Worm (Caenorhabditis elegans) whole organism, L4 larva: ENCODE measurements around the gene aat-2.

Experiments used
- D1046.2 ChIP-seq: fragments of 200-800 bp; sonication (Bioruptor generic); IDR thresholded peaks from 2 replicates; pipeline ENCODE4 v1.3.6; 2022; ENCODE audit warnings: missing genetic modification characterization, missing compliant biosample characterization
- F26F4.8 ChIP-seq: fragments of 200-800 bp; sonication (Bioruptor generic); conservative IDR thresholded peaks from 2 replicates; pipeline ENCODE4 v1.3.6; 2022; ENCODE audit warnings: missing genetic modification characterization, missing compliant biosample characterization
- F37D6.2 ChIP-seq: sonication (generic microtip); optimal IDR thresholded peaks from 2 replicates; lab custom pipeline; 2016; ENCODE audit warnings: mild to moderate bottlenecking, missing genetic modification characterization, missing compliant biosample characterization
- F44E2.7 ChIP-seq: fragments of 200-800 bp; sonication (Bioruptor generic); IDR thresholded peaks from 2 replicates; pipeline ENCODE4 v2.1.2; 2022; ENCODE audit warnings: missing genetic modification characterization, missing compliant biosample characterization
- F49E8.2 ChIP-seq: sonication (generic microtip); optimal IDR thresholded peaks from 2 replicates; lab custom pipeline; 2016; ENCODE audit warnings: missing compliant biosample characterization, mild to moderate bottlenecking, missing genetic modification characterization, borderline replicate concordance
- R02D3.7 ChIP-seq: fragments of 150-350 bp; sonication (generic microtip); optimal IDR thresholded peaks from 3 replicates; lab custom pipeline; 2014; ENCODE audit warnings: missing biosample characterization, missing genetic modification characterization
- T26A8.4 ChIP-seq: fragments of 200-800 bp; sonication (Bioruptor generic); IDR thresholded peaks from 2 replicates; pipeline ENCODE4 v1.3.6; 2022; ENCODE audit warnings: missing genetic modification characterization, missing compliant biosample characterization
- Y105C5A.15 ChIP-seq: fragments of 200-800 bp; sonication (Bioruptor generic); IDR thresholded peaks from 2 replicates; pipeline ENCODE4 v1.3.6; 2022; ENCODE audit warnings: missing genetic modification characterization, missing compliant biosample characterization
- ZK337.2 ChIP-seq: fragments of 200-800 bp; sonication (Bioruptor generic); IDR thresholded peaks from 2 replicates; pipeline ENCODE4 v1.3.6; 2022; ENCODE audit warnings: missing genetic modification reagents, missing genetic modification characterization, missing compliant biosample characterization
- ZK546.5 ChIP-seq, 2 experiments: sonication (generic microtip); optimal IDR thresholded peaks; 2 replicates each; lab custom pipeline; 2017; ENCODE audit warnings: missing biosample characterization in 2 of 2, missing genetic modification characterization in 2 of 2
- ama-1 ChIP-seq: fragments of 150-350 bp; optimal IDR thresholded peaks from 2 replicates; lab custom pipeline; 2014; ENCODE audit warnings: inconsistent platforms, mixed read lengths
- arid-1 ChIP-seq: fragments of 200-800 bp; sonication (Bioruptor generic); conservative IDR thresholded peaks from 2 replicates; pipeline ENCODE4 v1.3.6; 2022; ENCODE audit warnings: missing genetic modification reagents, missing genetic modification characterization, missing compliant biosample characterization
- ceh-20 ChIP-seq: fragments of 200-800 bp; sonication (Bioruptor generic); IDR thresholded peaks from 2 replicates; pipeline ENCODE4 v1.3.6; 2022; ENCODE audit warnings: missing genetic modification reagents, missing genetic modification characterization, missing compliant biosample characterization
- ceh-28 ChIP-seq: fragments of 150-350 bp; optimal IDR thresholded peaks from 2 replicates; lab custom pipeline; 2014; ENCODE audit warnings: missing biosample characterization, missing genetic modification reagents, missing genetic modification characterization
- ceh-44 ChIP-seq: fragments of 200-800 bp; sonication (Bioruptor generic); IDR thresholded peaks from 2 replicates; pipeline ENCODE4 v1.3.6; 2022; ENCODE audit warnings: missing genetic modification reagents, missing genetic modification characterization, missing compliant biosample characterization
- ceh-62 ChIP-seq: sonication (generic microtip); optimal IDR thresholded peaks from 2 replicates; lab custom pipeline; 2017; ENCODE audit warnings: missing biosample characterization, missing genetic modification characterization
- ctbp-1 ChIP-seq: fragments of 200-800 bp; sonication (Bioruptor generic); IDR thresholded peaks from 2 replicates; pipeline ENCODE4 v1.3.6; 2022; ENCODE audit warnings: missing genetic modification reagents, missing genetic modification characterization, missing compliant biosample characterization
- daf-19 ChIP-seq: fragments of 200-800 bp; sonication (Bioruptor generic); conservative IDR thresholded peaks from 2 replicates; pipeline ENCODE4 v1.3.6; 2022; ENCODE audit warnings: missing genetic modification characterization, missing compliant biosample characterization
- daf-8 ChIP-seq: fragments of 200-800 bp; sonication (Bioruptor generic); IDR thresholded peaks from 2 replicates; pipeline ENCODE4 v1.3.6; 2022; ENCODE audit warnings: missing genetic modification characterization, missing compliant biosample characterization
- dmd-9 ChIP-seq: fragments of 200-800 bp; sonication (Bioruptor generic); IDR thresholded peaks from 2 replicates; pipeline ENCODE4 v1.3.6; 2022; ENCODE audit warnings: missing genetic modification reagents, missing genetic modification characterization, missing compliant biosample characterization
- dpl-1 ChIP-seq: fragments of 150-350 bp; optimal IDR thresholded peaks from 2 replicates; lab custom pipeline; 2014; ENCODE audit warnings: missing biosample characterization, missing genetic modification reagents, missing genetic modification characterization
- egl-43 ChIP-seq: fragments of 200-800 bp; sonication (Bioruptor generic); IDR thresholded peaks from 2 replicates; pipeline ENCODE4 v1.3.6; 2022; ENCODE audit warnings: missing genetic modification reagents, missing genetic modification characterization, missing compliant biosample characterization
- fkh-10 ChIP-seq: fragments of 150-350 bp; optimal IDR thresholded peaks from 2 replicates; lab custom pipeline; 2014; ENCODE audit warnings: missing biosample characterization, missing genetic modification reagents, missing genetic modification characterization
- hlh-11 ChIP-seq: fragments of 200-800 bp; sonication (Bioruptor generic); optimal IDR thresholded peaks from 2 replicates; lab custom pipeline; 2018; ENCODE audit warnings: mild to moderate bottlenecking, missing genetic modification characterization, missing compliant biosample characterization
- hlh-30 ChIP-seq: sonication (generic microtip); optimal IDR thresholded peaks from 2 replicates; lab custom pipeline; 2017; ENCODE audit warnings: antibody characterized with exemption, mild to moderate bottlenecking, missing genetic modification characterization, missing compliant biosample characterization; ENCODE audit not compliant: insufficient read depth
- hmg-1.1 ChIP-seq: fragments of 200-800 bp; sonication (Bioruptor generic); IDR thresholded peaks from 2 replicates; pipeline ENCODE4 v1.3.6; 2022; ENCODE audit warnings: missing genetic modification reagents, missing genetic modification characterization, missing compliant biosample characterization
- lin-1 ChIP-seq: fragments of 200-800 bp; sonication (Bioruptor generic); IDR thresholded peaks from 2 replicates; pipeline ENCODE4 v1.3.6; 2022; ENCODE audit warnings: missing genetic modification reagents, missing genetic modification characterization, missing compliant biosample characterization
- lin-13 ChIP-seq: fragments of 150-350 bp; optimal IDR thresholded peaks from 2 replicates; lab custom pipeline; 2014; ENCODE audit warnings: missing biosample characterization, missing genetic modification reagents, missing genetic modification characterization
- lir-3 ChIP-seq: sonication (generic microtip); optimal IDR thresholded peaks from 2 replicates; lab custom pipeline; 2016; ENCODE audit warnings: mild to moderate bottlenecking, missing genetic modification characterization, missing compliant biosample characterization
- madf-9 ChIP-seq: fragments of 200-800 bp; sonication (Bioruptor generic); conservative IDR thresholded peaks from 2 replicates; pipeline ENCODE4 v1.3.6; 2022; ENCODE audit warnings: missing genetic modification reagents, missing genetic modification characterization, missing compliant biosample characterization
- mdl-1 ChIP-seq, 2 experiments: fragments of 150-350 bp in 1 of 2; sonication (generic microtip) in 1 of 2; optimal IDR thresholded peaks; 2 replicates each; lab custom pipeline; 2014 to 2017; ENCODE audit warnings: missing biosample characterization in 2 of 2, missing genetic modification characterization in 2 of 2
- mep-1 ChIP-seq: fragments of 150-350 bp; sonication (generic microtip); optimal IDR thresholded peaks from 3 replicates; lab custom pipeline; 2014; ENCODE audit warnings: missing biosample characterization, missing genetic modification characterization
- mes-2 ChIP-seq: sonication (generic microtip); optimal IDR thresholded peaks from 2 replicates; lab custom pipeline; 2016; ENCODE audit warnings: missing genotype, mild to moderate bottlenecking, missing genetic modification characterization, missing compliant biosample characterization; ENCODE audit not compliant: poor library complexity, severe bottlenecking
- nhr-10 ChIP-seq: fragments of 150-350 bp; optimal IDR thresholded peaks from 2 replicates; lab custom pipeline; 2014; ENCODE audit warnings: missing biosample characterization, missing genetic modification characterization
- nhr-102 ChIP-seq: sonication (generic microtip); optimal IDR thresholded peaks from 2 replicates; lab custom pipeline; 2016; ENCODE audit warnings: mild to moderate bottlenecking, missing genetic modification characterization, moderate library complexity, missing compliant biosample characterization
- nhr-11 ChIP-seq: fragments of 150-350 bp; optimal IDR thresholded peaks from 2 replicates; lab custom pipeline; 2014; ENCODE audit warnings: missing biosample characterization, missing genetic modification characterization
- nhr-237 ChIP-seq: sonication (generic microtip); optimal IDR thresholded peaks from 2 replicates; lab custom pipeline; 2017; ENCODE audit warnings: missing biosample characterization, missing genetic modification characterization
- nhr-28 ChIP-seq: fragments of 150-350 bp; optimal IDR thresholded peaks from 2 replicates; lab custom pipeline; 2014; ENCODE audit warnings: missing biosample characterization, missing genetic modification characterization
- nhr-42 ChIP-seq: fragments of 200-800 bp; sonication (Bioruptor generic); IDR thresholded peaks from 2 replicates; pipeline ENCODE4 v1.3.6; 2022; ENCODE audit warnings: missing genetic modification characterization, missing compliant biosample characterization
- nhr-48 ChIP-seq: sonication (generic microtip); optimal IDR thresholded peaks from 2 replicates; lab custom pipeline; 2016; ENCODE audit warnings: mild to moderate bottlenecking, missing genetic modification characterization, missing compliant biosample characterization
- nhr-77 ChIP-seq: fragments of 150-350 bp; optimal IDR thresholded peaks from 2 replicates; lab custom pipeline; 2014; ENCODE audit warnings: missing biosample characterization, missing genetic modification characterization
- pqm-1 ChIP-seq: sonication (generic microtip); optimal IDR thresholded peaks from 2 replicates; lab custom pipeline; 2017; ENCODE audit warnings: missing biosample characterization, missing genetic modification characterization
- saeg-2 ChIP-seq: fragments of 200-800 bp; sonication (Bioruptor generic); IDR thresholded peaks from 2 replicates; pipeline ENCODE4 v1.3.6; 2022; ENCODE audit warnings: missing genetic modification reagents, missing genetic modification characterization, missing compliant biosample characterization
- sdz-12 ChIP-seq: fragments of 200-800 bp; sonication (Bioruptor generic); optimal IDR thresholded peaks from 2 replicates; lab custom pipeline; 2018; ENCODE audit warnings: mild to moderate bottlenecking, missing genetic modification characterization, missing compliant biosample characterization
- snpc-1.2 ChIP-seq: fragments of 200-800 bp; sonication (Bioruptor generic); IDR thresholded peaks from 2 replicates; pipeline ENCODE4 v1.3.6; 2022; ENCODE audit warnings: missing genetic modification reagents, missing genetic modification characterization, missing compliant biosample characterization
- spr-3 ChIP-seq: fragments of 200-800 bp; sonication (Bioruptor generic); optimal IDR thresholded peaks from 2 replicates; lab custom pipeline; 2018; ENCODE audit warnings: mild to moderate bottlenecking, missing genetic modification characterization, missing compliant biosample characterization
- tra-1 ChIP-seq: fragments of 200-800 bp; sonication (Bioruptor generic); IDR thresholded peaks from 2 replicates; pipeline ENCODE4 v1.3.6; 2022; ENCODE audit warnings: missing genetic modification reagents, missing genetic modification characterization, missing compliant biosample characterization
- unc-130 ChIP-seq: sonication (generic microtip); optimal IDR thresholded peaks from 2 replicates; lab custom pipeline; 2016; ENCODE audit warnings: missing genetic modification reagents, missing genetic modification characterization, missing compliant biosample characterization
- unc-39 ChIP-seq: sonication (generic microtip); optimal IDR thresholded peaks from 2 replicates; lab custom pipeline; 2017; ENCODE audit warnings: missing biosample characterization, missing genetic modification characterization
- zag-1 ChIP-seq: fragments of 150-350 bp; optimal IDR thresholded peaks from 2 replicates; lab custom pipeline; 2014; ENCODE audit warnings: missing biosample characterization, missing genetic modification characterization
- zfp-2 ChIP-seq: sonication (generic microtip); optimal IDR thresholded peaks from 2 replicates; lab custom pipeline; 2016; ENCODE audit warnings: mild to moderate bottlenecking, missing genetic modification characterization, missing compliant biosample characterization
- zfp-3 ChIP-seq: fragments of 200-800 bp; sonication (Bioruptor generic); conservative IDR thresholded peaks from 2 replicates; pipeline ENCODE4 v1.3.6; 2022; ENCODE audit warnings: missing genetic modification reagents, missing genetic modification characterization, missing compliant biosample characterization
- zip-11 ChIP-seq: fragments of 200-800 bp; sonication (Bioruptor generic); IDR thresholded peaks from 2 replicates; pipeline ENCODE4 v1.3.6; 2022; ENCODE audit warnings: missing genetic modification characterization, missing compliant biosample characterization

aat-2 gene

DNA sequence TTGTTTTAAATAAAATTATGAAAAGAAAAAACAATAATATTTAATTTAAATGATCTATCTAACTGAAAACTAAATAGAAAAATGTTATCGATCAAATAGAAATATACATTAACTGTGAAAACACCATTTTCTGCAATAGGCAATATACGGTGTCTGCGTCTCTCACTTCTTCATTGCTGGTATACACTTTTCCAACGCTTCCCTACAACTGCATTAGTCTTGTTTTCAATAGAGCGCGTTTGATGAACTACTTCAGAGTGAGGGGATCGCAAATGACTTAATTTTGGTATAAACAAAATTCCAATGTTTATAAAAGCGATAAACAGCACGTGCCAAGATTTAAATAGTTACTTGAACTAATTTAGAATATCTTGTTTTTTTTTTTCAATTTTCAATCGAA is 33.7 kb downstream of the aat-2 start:
- TF ChIP-seq lir-3 (tag; lab: Kevin White, UChicago) = no peak
- TF ChIP-seq nhr-28 (tag; lab: Kevin White, UChicago) = peak; percentile 93
- TF ChIP-seq madf-9 (GFP tag; lab: Robert Waterston, UW) = no peak
- no peak for TF ChIP-seq F49E8.2 (tag; lab: Kevin White, UChicago)
- TF ChIP-seq zip-11 = no peak
- TF ChIP-seq zfp-3 = no peak
- no peak for TF ChIP-seq ceh-20 (GFP tag; lab: Robert Waterston, UW)
- no peak for TF ChIP-seq ZK337.2 (GFP tag; lab: Robert Waterston, UW)
- TF ChIP-seq fkh-10 (GFP tag; lab: Kevin White, UChicago) = no peak
- TF ChIP-seq dpl-1 (GFP tag; lab: Kevin White, UChicago) = peak; percentile 64
- TF ChIP-seq nhr-48 (tag; lab: Kevin White, UChicago) = no peak
- TF ChIP-seq ceh-28 (tag; lab: Kevin White, UChicago) = no peak
- TF ChIP-seq D1046.2 (GFP tag; lab: Robert Waterston, UW) = no peak
- TF ChIP-seq nhr-11 (tag; lab: Kevin White, UChicago) = peak; percentile 43
- no peak for TF ChIP-seq spr-3 (GFP tag; lab: Kevin White, UChicago)
- TF ChIP-seq nhr-237 (tag; lab: Kevin White, UChicago) = no peak
- TF ChIP-seq ceh-62 = no peak
- TF ChIP-seq R02D3.7 = no peak
- TF ChIP-seq zag-1 (tag; lab: Kevin White, UChicago) = no peak
- no peak for TF ChIP-seq dmd-9 (GFP tag; lab: Robert Waterston, UW)
- TF ChIP-seq ama-1 = no peak
- no peak for TF ChIP-seq egl-43 (GFP tag; lab: Robert Waterston, UW)
- TF ChIP-seq hlh-11 (tag; lab: Kevin White, UChicago) = peak; percentile 56
- no peak for TF ChIP-seq F44E2.7
- TF ChIP-seq nhr-42 (GFP tag; lab: Robert Waterston, UW) = no peak
- TF ChIP-seq ZK546.5 (tag; optimal IDR thresholded peaks at IDR 0.05; lab: Kevin White, UChicago) = no peak
- peak; percentile 66 for TF ChIP-seq mes-2 (tag; lab: Kevin White, UChicago)
- TF ChIP-seq Y105C5A.15 (GFP tag; lab: Robert Waterston, UW) = no peak
- no peak for TF ChIP-seq daf-19
- TF ChIP-seq nhr-102 (tag; lab: Kevin White, UChicago) = no peak
- TF ChIP-seq F26F4.8 (GFP tag; lab: Robert Waterston, UW) = no peak
- no peak for TF ChIP-seq arid-1 (GFP tag; lab: Robert Waterston, UW)
- TF ChIP-seq zfp-2 (tag; lab: Kevin White, UChicago) = no peak
- TF ChIP-seq hmg-1.1 (GFP tag; lab: Robert Waterston, UW) = peak; percentile 72
- peak; percentile 44 for TF ChIP-seq hlh-30 (tag; lab: Kevin White, UChicago)
- no peak for TF ChIP-seq sdz-12 (GFP tag; lab: Kevin White, UChicago)
- TF ChIP-seq nhr-77 (tag; lab: Kevin White, UChicago) = peak; percentile 72
- TF ChIP-seq daf-8 = no peak
- TF ChIP-seq ctbp-1 = no peak
- peak; percentile 72 for TF ChIP-seq pqm-1 (tag; lab: Kevin White, UChicago)
- TF ChIP-seq ceh-44 (GFP tag; lab: Robert Waterston, UW) = no peak
- no peak for TF ChIP-seq lin-13 (GFP tag; lab: Kevin White, UChicago)
- TF ChIP-seq unc-130 = no peak
- TF ChIP-seq snpc-1.2 = no peak
- no peak for TF ChIP-seq T26A8.4 (GFP tag; lab: Robert Waterston, UW)
- TF ChIP-seq tra-1 (GFP tag; lab: Robert Waterston, UW) = no peak
- TF ChIP-seq saeg-2 (GFP tag; lab: Robert Waterston, UW) = no peak
- no peak for TF ChIP-seq unc-39
- no peak for TF ChIP-seq lin-1
- TF ChIP-seq nhr-10 = no peak
- TF ChIP-seq mdl-1 (tag; optimal IDR thresholded peaks at IDR 0.05; lab: Kevin White, UChicago) = peak in 1 of 2 experiments; percentile 44
- TF ChIP-seq F37D6.2 (tag; lab: Kevin White, UChicago) = no peak
- TF ChIP-seq mep-1 (tag; lab: Kevin White, UChicago) = peak; percentile 81
